Fruit fly (Drosophila melanogaster): ENCODE results near the gene CG8852.

DNA sequence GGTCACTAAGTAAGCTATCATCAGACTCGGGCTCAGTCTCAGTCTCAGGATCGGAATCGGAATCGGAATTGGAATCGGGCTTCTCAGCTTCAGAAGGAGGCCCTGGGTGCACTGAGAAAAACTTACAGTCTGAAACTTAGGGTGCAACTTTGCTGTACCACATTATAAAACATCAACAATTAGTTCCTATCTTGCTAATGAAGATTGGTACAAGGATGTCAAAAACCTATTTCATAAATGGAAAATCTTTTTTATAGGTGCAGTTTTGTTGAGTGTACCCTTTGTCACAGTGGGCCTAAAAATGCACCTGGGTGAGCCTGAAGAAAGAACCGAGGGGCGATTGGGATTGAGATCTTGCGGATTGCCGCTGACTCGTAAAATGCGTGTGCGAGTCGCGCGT lies 27.8 kb downstream of the CG8852 start:
- TF ChIP-seq salr (GFP tag; optimal IDR thresholded peaks at IDR 0.05) (peak; percentile 33 to 45), Sox15 (GFP tag; optimal IDR thresholded peaks at IDR 0.05) (peak; percentile 3), Sox102F (GFP tag; optimal IDR thresholded peaks at IDR 0.05) (peak; percentile 74), Gug (GFP tag; IDR thresholded peaks at IDR 0.05) (0 out of 2 replicates have a peak, but pooled peaks have one; percentile 26), Lpt (GFP tag; optimal IDR thresholded peaks at IDR 0.05) (peak; percentile 11), CG32006 (GFP tag; optimal IDR thresholded peaks at IDR 0.05) (peak; percentile 35), CG6854 (GFP tag; optimal IDR thresholded peaks at IDR 0.05) (peak; percentile 42), CG15336 (GFP tag; IDR thresholded peaks at IDR 0.05) (0 out of 2 replicates have a peak, but pooled peaks have one; percentile 19), CG6808 (GFP tag; optimal IDR thresholded peaks at IDR 0.05) (peak; percentile 84), OdsH (GFP tag; optimal IDR thresholded peaks at IDR 0.05) (peak; percentile 61), Blimp-1 (GFP tag; optimal IDR thresholded peaks at IDR 0.05) (peak; percentile 27)

Measured in whole organism, prepupa.